Fruit fly (Drosophila melanogaster): ENCODE results near the gene Lrpprc2.

DNA sequence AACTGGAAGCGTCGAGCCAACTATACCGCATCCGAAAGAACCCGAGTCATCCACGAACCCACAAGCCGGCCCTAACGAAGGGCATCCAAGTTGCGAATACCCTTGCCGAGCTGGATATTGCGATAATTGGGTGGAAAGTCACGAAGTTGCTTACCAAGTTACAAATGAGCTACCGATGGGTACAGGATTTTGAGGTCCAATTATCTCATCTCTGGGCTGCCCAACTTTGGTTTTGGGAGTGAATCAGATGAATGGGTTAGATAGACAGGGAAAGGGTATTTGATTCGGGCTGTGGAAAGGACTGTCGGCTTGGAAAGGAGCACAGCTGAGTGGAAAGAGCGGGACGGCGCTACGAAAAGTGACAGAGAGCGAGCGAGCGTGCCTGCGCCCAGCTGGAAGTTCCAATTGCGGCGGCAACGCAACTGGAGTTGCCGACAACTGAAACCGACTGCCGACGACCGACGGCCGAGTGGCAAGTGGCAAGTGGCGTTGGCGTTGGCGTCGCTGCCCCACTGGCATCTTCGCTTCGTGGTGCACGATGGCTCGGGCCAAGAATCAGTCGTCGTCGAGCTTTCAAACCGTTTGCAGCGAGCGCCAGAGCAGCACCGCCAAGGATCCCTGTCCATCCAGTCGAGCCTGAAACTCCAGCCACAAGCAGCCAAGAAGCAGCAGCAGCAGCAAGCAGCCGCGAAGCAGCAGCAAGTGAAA, 49.0 kb downstream of the Lrpprc2 start:
- TF ChIP-seq Vsx2 (GFP tag; optimal IDR thresholded peaks at IDR 0.05; ENCODE audit: partially characterized antibody), result peak; percentile 31
- TF ChIP-seq br (GFP tag; optimal IDR thresholded peaks at IDR 0.05), result peak; percentile 18
- no peak for TF ChIP-seq Myc (optimal IDR thresholded peaks at IDR 0.05)
- peak; percentile 36 for TF ChIP-seq ey (GFP tag; optimal IDR thresholded peaks at IDR 0.05)
- TF ChIP-seq GATAd (GFP tag; optimal IDR thresholded peaks at IDR 0.05), result no peak
- TF ChIP-seq Hr78 (GFP tag; optimal IDR thresholded peaks at IDR 0.05), result no peak
- no peak for TF ChIP-seq OdsH (GFP tag; optimal IDR thresholded peaks at IDR 0.05)
- no peak for TF ChIP-seq pan (optimal IDR thresholded peaks at IDR 0.05)
- no peak for TF ChIP-seq Rel (GFP tag; optimal IDR thresholded peaks at IDR 0.05)
- TF ChIP-seq Rel (tag; optimal IDR thresholded peaks at IDR 0.05), result no peak
